Worm (Caenorhabditis elegans) whole organism, L2 larva: Measurements from ENCODE around the gene Y46H3C.7.
"Not testable (repeated sequence)": the region's sequence is repeated elsewhere in the genome, so short reads cannot be mapped to it uniquely, and the experiment has no call there.

Experiments
- C34F6.9 ChIP-seq: fragments of 150-350 bp; optimal IDR thresholded peaks from 2 replicates; lab custom pipeline; 2014; ENCODE audit warnings: missing biosample characterization, missing genetic modification characterization
- F13H6.1 ChIP-seq: sonication (generic microtip); optimal IDR thresholded peaks from 2 replicates; lab custom pipeline; 2016; ENCODE audit warnings: missing genetic modification characterization, missing compliant biosample characterization
- Y55F3AM.14 ChIP-seq: fragments of 200-800 bp; sonication (Bioruptor generic); optimal IDR thresholded peaks from 2 replicates; lab custom pipeline; 2018; ENCODE audit warnings: mild to moderate bottlenecking, missing genetic modification characterization, missing compliant biosample characterization
- ZK546.5 ChIP-seq: sonication (generic microtip); optimal IDR thresholded peaks from 2 replicates; lab custom pipeline; 2017; ENCODE audit warnings: missing biosample characterization, missing genetic modification characterization
- ama-1 ChIP-seq: fragments of 150-350 bp; optimal IDR thresholded peaks from 2 replicates; lab custom pipeline; 2018; ENCODE audit warnings: inconsistent platforms
- blmp-1 ChIP-seq: sonication (generic microtip); optimal IDR thresholded peaks from 2 replicates; lab custom pipeline; 2017; ENCODE audit warnings: missing genetic modification characterization, mild to moderate bottlenecking, missing compliant biosample characterization, antibody characterized with exemption, moderate library complexity; ENCODE audit not compliant: insufficient read depth
- ceh-16 ChIP-seq: fragments of 150-350 bp; optimal IDR thresholded peaks from 2 replicates; lab custom pipeline; 2014; ENCODE audit warnings: missing biosample characterization, missing genetic modification characterization
- ceh-82 ChIP-seq: fragments of 150-350 bp; optimal IDR thresholded peaks from 2 replicates; lab custom pipeline; 2014; ENCODE audit warnings: missing biosample characterization, missing genetic modification characterization
- crh-2 ChIP-seq: sonication (generic microtip); optimal IDR thresholded peaks from 2 replicates; lab custom pipeline; 2017; ENCODE audit warnings: missing biosample characterization, missing genetic modification characterization
- dmd-4 ChIP-seq: sonication (generic microtip); optimal IDR thresholded peaks from 2 replicates; lab custom pipeline; 2017; ENCODE audit warnings: missing biosample characterization, missing genetic modification characterization
- egl-27 ChIP-seq: sonication (generic microtip); optimal IDR thresholded peaks from 3 replicates; lab custom pipeline; 2017; ENCODE audit warnings: missing biosample characterization, missing genetic modification reagents, missing genetic modification characterization
- elt-1 ChIP-seq: fragments of 150-350 bp; optimal IDR thresholded peaks from 2 replicates; lab custom pipeline; 2014; ENCODE audit warnings: missing biosample characterization, missing genetic modification characterization
- fos-1 ChIP-seq: fragments of 150-350 bp; optimal IDR thresholded peaks from 2 replicates; lab custom pipeline; 2014; ENCODE audit warnings: missing biosample characterization, missing genetic modification characterization
- gmeb-1 ChIP-seq: fragments of 150-350 bp; optimal IDR thresholded peaks from 2 replicates; lab custom pipeline; 2014; ENCODE audit warnings: missing biosample characterization, missing genetic modification characterization
- lin-11 ChIP-seq: fragments of 150-350 bp; sonication (generic microtip); optimal IDR thresholded peaks from 2 replicates; lab custom pipeline; 2014; ENCODE audit warnings: missing biosample characterization, missing genetic modification characterization, inconsistent platforms, mixed read lengths
- lin-13 ChIP-seq: fragments of 150-350 bp; optimal IDR thresholded peaks from 2 replicates; lab custom pipeline; 2014; ENCODE audit warnings: missing biosample characterization, missing genetic modification reagents, missing genetic modification characterization
- lin-39 ChIP-seq: fragments of 150-350 bp; optimal IDR thresholded peaks from 2 replicates; lab custom pipeline; 2014; ENCODE audit warnings: missing biosample characterization, missing genetic modification reagents, missing genetic modification characterization
- lsy-2 ChIP-seq, 2 experiments: fragments of 150-350 bp in 1 of 2; sonication (generic microtip) in 1 of 2; optimal IDR thresholded peaks; 2 replicates each; lab custom pipeline; 2014 to 2017; ENCODE audit warnings: missing biosample characterization in 2 of 2, missing genetic modification characterization in 2 of 2
- mab-5 ChIP-seq: fragments of 150-350 bp; optimal IDR thresholded peaks from 2 replicates; lab custom pipeline; 2014; ENCODE audit warnings: missing biosample characterization, missing genetic modification characterization
- mbf-1 ChIP-seq: sonication (generic microtip); optimal IDR thresholded peaks from 2 replicates; lab custom pipeline; 2017; ENCODE audit warnings: missing biosample characterization, missing genetic modification characterization
- mdl-1 ChIP-seq, 2 experiments: fragments of 150-350 bp in 1 of 2; sonication (generic microtip) in 1 of 2; optimal IDR thresholded peaks; 2 replicates each; lab custom pipeline; 2017; ENCODE audit warnings: missing biosample characterization in 2 of 2, missing genetic modification characterization in 2 of 2
- nhr-10 ChIP-seq: sonication (generic microtip); optimal IDR thresholded peaks from 2 replicates; lab custom pipeline; 2017; ENCODE audit warnings: missing biosample characterization, missing genetic modification characterization
- nhr-129 ChIP-seq: fragments of 150-350 bp; optimal IDR thresholded peaks from 2 replicates; lab custom pipeline; 2014; ENCODE audit warnings: missing biosample characterization, missing genetic modification characterization
- nhr-21 ChIP-seq: fragments of 150-350 bp; optimal IDR thresholded peaks from 2 replicates; lab custom pipeline; 2014; ENCODE audit warnings: missing biosample characterization, missing genetic modification characterization
- nhr-23 ChIP-seq: fragments of 150-350 bp; optimal IDR thresholded peaks from 2 replicates; lab custom pipeline; 2014; ENCODE audit warnings: missing biosample characterization, missing genetic modification reagents, missing genetic modification characterization
- nhr-237 ChIP-seq: fragments of 150-350 bp; optimal IDR thresholded peaks from 2 replicates; lab custom pipeline; 2014; ENCODE audit warnings: missing biosample characterization, missing genetic modification characterization
- nhr-25 ChIP-seq: fragments of 150-350 bp; sonication (generic microtip); optimal IDR thresholded peaks from 3 replicates; lab custom pipeline; 2014; ENCODE audit warnings: missing biosample characterization, missing genetic modification characterization
- nhr-6 ChIP-seq: fragments of 150-350 bp; optimal IDR thresholded peaks from 2 replicates; lab custom pipeline; 2014; ENCODE audit warnings: missing biosample characterization, missing genetic modification characterization
- nhr-77 ChIP-seq: fragments of 150-350 bp; optimal IDR thresholded peaks from 2 replicates; lab custom pipeline; 2014; ENCODE audit warnings: missing biosample characterization, missing genetic modification characterization
- peb-1 ChIP-seq: fragments of 150-350 bp; optimal IDR thresholded peaks from 2 replicates; lab custom pipeline; 2014; ENCODE audit warnings: missing biosample characterization, missing genetic modification characterization
- sem-4 ChIP-seq: fragments of 150-350 bp; optimal IDR thresholded peaks from 2 replicates; lab custom pipeline; 2014; ENCODE audit warnings: missing biosample characterization, missing genetic modification reagents, missing genetic modification characterization
- skn-1 ChIP-seq: sonication (generic microtip); optimal IDR thresholded peaks from 2 replicates; lab custom pipeline; 2017; ENCODE audit warnings: missing biosample characterization, missing genetic modification characterization
- sma-3 ChIP-seq: sonication (generic microtip); optimal IDR thresholded peaks from 2 replicates; lab custom pipeline; 2016; ENCODE audit warnings: missing genetic modification reagents, missing genetic modification characterization, missing compliant biosample characterization
- sma-9 ChIP-seq, 2 experiments: fragments of 150-350 bp in 1 of 2; sonication (generic microtip) in 1 of 2; optimal IDR thresholded peaks; 2 replicates each; lab custom pipeline; 2014 to 2016; ENCODE audit warnings: missing genetic modification characterization in 2 of 2, mild to moderate bottlenecking in 1 of 2, missing biosample characterization in 1 of 2, missing compliant biosample characterization in 1 of 2, missing genetic modification reagents in 1 of 2, moderate library complexity in 1 of 2
- snpc-4 ChIP-seq: fragments of 150-350 bp; optimal IDR thresholded peaks from 2 replicates; lab custom pipeline; 2014; ENCODE audit warnings: missing biosample characterization, missing genetic modification characterization
- unc-39 ChIP-seq: fragments of 150-350 bp; optimal IDR thresholded peaks from 2 replicates; lab custom pipeline; 2014; ENCODE audit warnings: missing biosample characterization, missing genetic modification characterization
- unc-55 ChIP-seq: fragments of 150-350 bp; sonication (generic microtip); optimal IDR thresholded peaks from 3 replicates; lab custom pipeline; 2014; ENCODE audit warnings: missing biosample characterization, missing genetic modification reagents, missing genetic modification characterization
- unc-62 ChIP-seq: fragments of 150-350 bp; optimal IDR thresholded peaks from 2 replicates; lab custom pipeline; 2014; ENCODE audit warnings: missing biosample characterization, missing genetic modification reagents, missing genetic modification characterization
- ztf-1 ChIP-seq: fragments of 200-800 bp; sonication (Bioruptor generic); conservative IDR thresholded peaks from 2 replicates; pipeline ENCODE4 v1.3.6; 2022; ENCODE audit warnings: missing genetic modification characterization, missing compliant biosample characterization
- ztf-11 ChIP-seq: sonication (generic microtip); optimal IDR thresholded peaks from 2 replicates; lab custom pipeline; 2017; ENCODE audit warnings: missing biosample characterization, missing genetic modification characterization
- ztf-4 ChIP-seq: fragments of 150-350 bp; optimal IDR thresholded peaks from 2 replicates; lab custom pipeline; 2014; ENCODE audit warnings: missing biosample characterization, missing genetic modification characterization

Gene Y46H3C.7

ce11 chrV:1693876-1694275, at the start of gene Y46H3C.7:
TSS of gene Y46H3C.7 (minus strand) at chrV:1694022.
- not testable (repeated sequence) for TF ChIP-seq unc-39 (tag; lab: Kevin White, UChicago); unc-55 (GFP tag; lab: Kevin White, UChicago); lin-39 (tag; lab: Kevin White, UChicago)
- TF ChIP-seq, all 48 proteins: peak for 0; not testable (repeated sequence) for 48

- peak in 1 of 2 experiments; percentile 40 for TF ChIP-seq mdl-1 (tag; optimal IDR thresholded peaks at IDR 0.05; lab: Kevin White, UChicago)
- no peak for TF ChIP-seq lin-11 (tag; lab: Kevin White, UChicago)
- TF ChIP-seq ztf-4: no peak
- TF ChIP-seq nhr-21 (tag; lab: Kevin White, UChicago): no peak
- peak; percentile 79 for TF ChIP-seq F13H6.1 (tag; lab: Kevin White, UChicago)
- TF ChIP-seq unc-55 (GFP tag; lab: Kevin White, UChicago): peak; percentile 80
- no peak for TF ChIP-seq nhr-237 (tag; lab: Kevin White, UChicago)
- no peak for TF ChIP-seq lin-39 (tag; lab: Kevin White, UChicago)
- TF ChIP-seq peb-1 (tag; lab: Kevin White, UChicago): no peak
- TF ChIP-seq nhr-6 (tag; lab: Kevin White, UChicago): peak; percentile 11
- peak; percentile 64 for TF ChIP-seq sma-3
- peak; percentile 78 for TF ChIP-seq crh-2 (tag; lab: Kevin White, UChicago)
- peak; percentile 54 for TF ChIP-seq mab-5 (tag; lab: Kevin White, UChicago)
- TF ChIP-seq ama-1 (lab: Kevin White, UChicago): no peak
- TF ChIP-seq nhr-77 (tag; lab: Kevin White, UChicago): no peak
- TF ChIP-seq mbf-1 (tag; lab: Kevin White, UChicago): no peak
- no peak for TF ChIP-seq nhr-10 (tag; lab: Kevin White, UChicago)
- no peak for TF ChIP-seq skn-1 (tag; lab: Kevin White, UChicago)
- no peak for TF ChIP-seq ztf-1
- TF ChIP-seq snpc-4 (tag; lab: Kevin White, UChicago): peak; percentile 18
- TF ChIP-seq C34F6.9 (tag; lab: Kevin White, UChicago): peak; percentile 73
- peak; percentile 44 for TF ChIP-seq lin-13 (GFP tag; lab: Kevin White, UChicago)
- TF ChIP-seq unc-62 (GFP tag; lab: Kevin White, UChicago): no peak
- TF ChIP-seq blmp-1: peak; percentile 84
- peak; percentile 90 for TF ChIP-seq sma-9 (GFP tag; optimal IDR thresholded peaks at IDR 0.05; lab: Kevin White, UChicago)
- no peak for TF ChIP-seq sma-9 (tag; optimal IDR thresholded peaks at IDR 0.05; lab: Kevin White, UChicago)
- TF ChIP-seq gmeb-1 (tag; lab: Kevin White, UChicago): peak; percentile 64
- TF ChIP-seq nhr-25 (tag; lab: Kevin White, UChicago): peak; percentile 69
- TF ChIP-seq ceh-82 (tag; lab: Kevin White, UChicago): no peak
- no peak for TF ChIP-seq ceh-16 (tag; lab: Kevin White, UChicago)
- TF ChIP-seq nhr-129: peak; percentile 69
- TF ChIP-seq Y55F3AM.14 (GFP tag; lab: Kevin White, UChicago): no peak
- TF ChIP-seq egl-27 (tag; lab: Kevin White, UChicago): peak; percentile 52
- TF ChIP-seq ZK546.5: no peak
- no peak for TF ChIP-seq lsy-2 (tag; optimal IDR thresholded peaks at IDR 0.05; lab: Kevin White, UChicago)
- peak; percentile 22 for TF ChIP-seq sem-4 (tag; lab: Kevin White, UChicago)
- TF ChIP-seq fos-1: peak; percentile 87
Measured at ce11 chrV:1743205-1743870, 49.5 kb upstream of the Y46H3C.7 start, which contains the start of gene nhr-256. TSS of gene nhr-256 (plus strand) at chrV:1743771.

- TF ChIP-seq ceh-82 (tag; lab: Kevin White, UChicago) (no peak), C34F6.9 (tag; lab: Kevin White, UChicago) (no peak), nhr-129 (no peak), nhr-6 (tag; lab: Kevin White, UChicago) (no peak), gmeb-1 (tag; lab: Kevin White, UChicago) (no peak), nhr-25 (tag; lab: Kevin White, UChicago) (no peak), ztf-11 (tag; lab: Kevin White, UChicago) (no peak), ZK546.5 (no peak), blmp-1 (no peak), ceh-16 (tag; lab: Kevin White, UChicago) (no peak), elt-1 (tag; lab: Kevin White, UChicago) (no peak), snpc-4 (tag; lab: Kevin White, UChicago) (no peak), Y55F3AM.14 (GFP tag; lab: Kevin White, UChicago) (no peak), nhr-23 (tag; lab: Kevin White, UChicago) (no peak), ztf-1 (no peak), nhr-237 (tag; lab: Kevin White, UChicago) (no peak), dmd-4 (no peak)
- TF ChIP-seq, all 48 proteins: peak for 0
Measured at ce11 chrV:1741074-1741473, 47.3 kb upstream of the Y46H3C.7 start, which contains the start of gene srab-25. TSS of gene srab-25 (minus strand) at chrV:1741174.
